Fruit fly (Drosophila melanogaster): Measurements from ENCODE around the gene mtTFB1.

dm6 chr3L:11689832-11690602 lies 18.8 kb upstream of the mtTFB1 start:
- TF ChIP-seq HLH106 (tag; optimal IDR thresholded peaks at IDR 0.05) = no peak
- TF ChIP-seq br (GFP tag; optimal IDR thresholded peaks at IDR 0.05) = no peak

Measured in whole organism, wandering third instar larva.